Fruit fly (Drosophila melanogaster): ENCODE data around the gene Got2.

DNA sequence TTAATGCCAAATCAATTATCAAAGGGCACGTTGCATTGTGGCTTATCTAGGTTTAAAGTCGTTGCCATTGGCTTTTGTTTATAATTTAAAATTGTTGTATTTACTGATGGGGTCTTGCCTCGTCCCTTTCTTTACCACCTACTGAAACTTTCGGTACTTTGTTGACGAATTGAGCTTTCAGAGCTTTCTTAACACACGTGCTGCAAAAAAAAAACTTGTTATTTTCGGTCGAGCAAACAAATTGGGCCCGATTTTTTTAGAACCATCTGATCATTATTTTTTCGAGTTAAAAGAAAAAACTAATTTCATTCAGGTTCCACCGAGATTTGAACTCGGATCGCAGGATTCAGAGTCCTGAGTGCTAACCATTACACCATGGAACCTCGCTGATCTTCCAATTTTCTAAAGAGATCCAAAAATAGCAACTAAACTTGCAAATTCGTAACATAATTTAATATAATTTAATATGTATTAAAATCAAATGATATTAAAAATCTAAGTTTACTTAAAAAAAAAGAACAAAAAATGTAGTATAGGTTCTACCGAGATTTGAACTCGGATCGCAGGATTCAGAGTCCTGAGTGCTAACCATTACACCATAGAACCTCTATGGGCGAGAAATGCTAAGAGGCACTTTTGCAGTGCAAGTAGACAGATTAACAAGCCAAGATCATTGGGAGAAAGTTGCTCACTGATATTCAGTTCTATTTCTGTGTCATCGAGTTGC, 22.9 kb upstream of the Got2 start:
- TF ChIP-seq CrebA (GFP tag; optimal IDR thresholded peaks at IDR 0.05; ENCODE audit: borderline replicate concordance) (no peak), fru (GFP tag; optimal IDR thresholded peaks at IDR 0.05) (no peak), GATAd (GFP tag; optimal IDR thresholded peaks at IDR 0.05) (no peak), tai (GFP tag; optimal IDR thresholded peaks at IDR 0.05) (no peak), Sp1 (GFP tag; optimal IDR thresholded peaks at IDR 0.05) (no peak), Hr83 (GFP tag; optimal IDR thresholded peaks at IDR 0.05; ENCODE audit: poor library complexity, severe bottlenecking) (no peak), psq (GFP tag; optimal IDR thresholded peaks at IDR 0.05) (no peak), Abd-B (GFP tag; optimal IDR thresholded peaks at IDR 0.05) (no peak), dsf (GFP tag; optimal IDR thresholded peaks at IDR 0.05; ENCODE audit: borderline replicate concordance) (no peak), jim (GFP tag; optimal IDR thresholded peaks at IDR 0.05) (no peak), Hr78 (GFP tag; optimal IDR thresholded peaks at IDR 0.05) (no peak)
